Fruit fly (Drosophila melanogaster): Measurements from ENCODE around the gene cm.

Gene cm

dm6 chrX:6976911-6977310 is 34.0 kb downstream of the cm start:
- TF ChIP-seq CG16779 (tag; optimal IDR thresholded peaks at IDR 0.05), result no peak
- no peak for TF ChIP-seq CG6276 (GFP tag; optimal IDR thresholded peaks at IDR 0.05)
- no peak for TF ChIP-seq fd85E (GFP tag; optimal IDR thresholded peaks at IDR 0.05)

DNA sequence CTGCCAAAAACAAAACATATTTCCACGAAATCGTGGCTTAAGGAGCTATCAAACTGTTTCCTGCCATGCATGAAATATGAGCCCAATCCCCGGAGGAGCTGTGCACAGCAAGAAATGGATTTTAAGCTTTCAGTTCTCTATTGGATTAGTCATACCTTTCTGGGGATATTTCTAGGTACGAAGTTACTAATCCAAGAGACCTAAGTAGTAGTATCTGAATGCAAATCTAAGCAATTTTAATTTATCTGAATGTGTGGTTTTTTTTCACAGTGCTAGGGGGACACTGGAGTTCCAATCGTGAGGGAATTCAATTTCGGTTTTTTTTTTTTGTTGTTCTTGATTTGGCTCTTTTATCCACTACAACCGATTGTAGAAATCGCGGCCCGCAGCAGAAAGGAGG is 34.6 kb downstream of the cm start:
- TF ChIP-seq eg (GFP tag; IDR thresholded peaks at IDR 0.05) (peak; percentile 28; the same call in 1 of the 3 replicates), CG10669 (GFP tag; optimal IDR thresholded peaks at IDR 0.05) (peak; percentile 37), Ets96B (tag; optimal IDR thresholded peaks at IDR 0.05) (peak; percentile 38), dsx (GFP tag; optimal IDR thresholded peaks at IDR 0.05; ENCODE audit: poor library complexity, severe bottlenecking) (no peak), ss (GFP tag; optimal IDR thresholded peaks at IDR 0.05) (peak in 1 of 2 experiments; percentile 52), net (GFP tag; optimal IDR thresholded peaks at IDR 0.05) (peak; percentile 13), CG6854 (GFP tag; optimal IDR thresholded peaks at IDR 0.05) (no peak), CG8119 (GFP tag; IDR thresholded peaks at IDR 0.05) (0 out of 3 replicates have a peak, but pooled peaks have one; percentile 28), Eip78C (GFP tag) (peak; percentile 79), CG6276 (GFP tag; optimal IDR thresholded peaks at IDR 0.05) (no peak), spab (GFP tag; optimal IDR thresholded peaks at IDR 0.05) (peak; percentile 27), CG15336 (GFP tag; IDR thresholded peaks at IDR 0.05) (peak; percentile 41; the same call in 1 of the 2 replicates), svp (GFP tag) (peak; percentile 76), CG6792 (GFP tag; optimal IDR thresholded peaks at IDR 0.05) (peak; percentile 24), Eip75B (GFP tag; optimal IDR thresholded peaks at IDR 0.05) (peak; percentile 21), CG10631 (GFP tag; optimal IDR thresholded peaks at IDR 0.05) (peak; percentile 28), Ets21C (GFP tag; optimal IDR thresholded peaks at IDR 0.05) (no peak), CG11294 (GFP tag; IDR thresholded peaks at IDR 0.05) (no peak), Sox15 (GFP tag; optimal IDR thresholded peaks at IDR 0.05) (no peak), CG31627 (GFP tag; optimal IDR thresholded peaks at IDR 0.05) (peak; percentile 28), Hr39 (GFP tag; optimal IDR thresholded peaks at IDR 0.05) (peak; percentile 31), Gug (GFP tag; IDR thresholded peaks at IDR 0.05) (no peak), Sox14 (GFP tag; optimal IDR thresholded peaks at IDR 0.05) (peak; percentile 35), CG1621 (tag; optimal IDR thresholded peaks at IDR 0.05) (peak; percentile 20), Hr4 (GFP tag; optimal IDR thresholded peaks at IDR 0.05) (peak; percentile 18), CG3919 (GFP tag; optimal IDR thresholded peaks at IDR 0.05) (peak; percentile 49), acj6 (GFP tag; optimal IDR thresholded peaks at IDR 0.05) (peak; percentile 54), CG32006 (GFP tag; optimal IDR thresholded peaks at IDR 0.05) (peak; percentile 36), achi (GFP tag; optimal IDR thresholded peaks at IDR 0.05) (peak; percentile 3), CG16779 (tag; optimal IDR thresholded peaks at IDR 0.05) (no peak), Met (GFP tag; optimal IDR thresholded peaks at IDR 0.05) (peak; percentile 47), fd85E (GFP tag; optimal IDR thresholded peaks at IDR 0.05) (no peak), Smox (GFP tag; optimal IDR thresholded peaks at IDR 0.05) (peak; percentile 24), Hr38 (GFP tag; optimal IDR thresholded peaks at IDR 0.05) (no peak), CG6163 (GFP tag; IDR thresholded peaks at IDR 0.05) (peak; percentile 66; the same call in 2 of the 3 replicates), fd59A (GFP tag; optimal IDR thresholded peaks at IDR 0.05) (peak; percentile 13), CG4318 (GFP tag; optimal IDR thresholded peaks at IDR 0.05) (no peak), CG3032 (tag; optimal IDR thresholded peaks at IDR 0.05) (peak; percentile 53), Blimp-1 (GFP tag; optimal IDR thresholded peaks at IDR 0.05) (no peak), CG8632 (GFP tag; optimal IDR thresholded peaks at IDR 0.05) (peak; percentile 0), CG9139 (GFP tag; optimal IDR thresholded peaks at IDR 0.05) (no peak), topi (GFP tag; optimal IDR thresholded peaks at IDR 0.05) (peak; percentile 36), dac (GFP tag; optimal IDR thresholded peaks at IDR 0.05) (no peak), salr (GFP tag; optimal IDR thresholded peaks at IDR 0.05) (no peak), CG11902 (GFP tag; optimal IDR thresholded peaks at IDR 0.05) (no peak), cyc (GFP tag; optimal IDR thresholded peaks at IDR 0.05) (peak; percentile 2), Eip93F (GFP tag; optimal IDR thresholded peaks at IDR 0.05) (no peak), fkh (GFP tag; optimal IDR thresholded peaks at IDR 0.05) (no peak), CG7368 (GFP tag; optimal IDR thresholded peaks at IDR 0.05) (peak; percentile 6), vri (GFP tag; optimal IDR thresholded peaks at IDR 0.05) (peak; percentile 12)
